In genomic region chr2L:19575626-19576298, dm6 we compare ENCODE assay signal across 1 fruit fly cellular context.
A peak's percentile ranks its signal among the peaks of the same experiment; 100 is the strongest.
TF ChIP-seq lines count a peak whose summit lies in the region.

No protein-coding gene starts in this region.

TF ChIP-seq in whole organism, embryonic, 481 proteins besides CTCF, POLR2A, EP300 and RAD21 (continued from another document and continues in another):
- peak; percentile 100 for TF ChIP-seq sens (GFP tag; lab: Kevin White, UChicago)
- TF ChIP-seq tna (GFP tag; IDR thresholded peaks at IDR 0.05; lab: Robert Waterston, UW; ENCODE audit: partially characterized antibody): no peak
- TF ChIP-seq croc (GFP tag; conservative IDR thresholded peaks at IDR 0.05; lab: Robert Waterston, UW): peak; percentile 92
- peak; percentile 79 for TF ChIP-seq salm (tag; optimal IDR thresholded peaks at IDR 0.05; lab: Kevin White, UChicago)
- peak; percentile 74 for TF ChIP-seq CG7928 (GFP tag; optimal IDR thresholded peaks at IDR 0.05; lab: Kevin White, UChicago)
- peak; percentile 99 for TF ChIP-seq aop (GFP tag; IDR thresholded peaks at IDR 0.05; lab: Robert Waterston, UW)
- no peak for TF ChIP-seq mld (GFP tag; IDR thresholded peaks at IDR 0.05; lab: Robert Waterston, UW; ENCODE audit: partially characterized antibody)
- peak; percentile 97 for TF ChIP-seq Atf-2 (GFP tag; optimal IDR thresholded peaks at IDR 0.05; lab: Kevin White, UChicago)
- peak; percentile 98 for TF ChIP-seq Meics (GFP tag; optimal IDR thresholded peaks at IDR 0.05; lab: Kevin White, UChicago)
- peak; percentile 89 for TF ChIP-seq CG8359 (GFP tag; optimal IDR thresholded peaks at IDR 0.05; lab: Kevin White, UChicago; ENCODE audit: borderline replicate concordance)
- TF ChIP-seq pnt (GFP tag; optimal IDR thresholded peaks at IDR 0.05; lab: Kevin White, UChicago): peak; percentile 96
- TF ChIP-seq dysf (GFP tag; IDR thresholded peaks at IDR 0.05; lab: Robert Waterston, UW): peak; percentile 98
- TF ChIP-seq CG12659 (GFP tag; optimal IDR thresholded peaks at IDR 0.05; lab: Kevin White, UChicago): peak; percentile 97
- peak; percentile 97 for TF ChIP-seq CG8924 (tag; optimal IDR thresholded peaks at IDR 0.05; lab: Kevin White, UChicago)
- peak; percentile 47; the same call in 1 of the 2 replicates for TF ChIP-seq bowl (GFP tag; IDR thresholded peaks at IDR 0.05; lab: Robert Waterston, UW)
- TF ChIP-seq stwl (tag; optimal IDR thresholded peaks at IDR 0.05; lab: Kevin White, UChicago): peak; percentile 16
- TF ChIP-seq BtbVII (GFP tag; optimal IDR thresholded peaks at IDR 0.05; lab: Kevin White, UChicago): peak; percentile 94
- no peak for TF ChIP-seq prd (optimal IDR thresholded peaks at IDR 0.05; lab: Kevin White, UChicago)
- TF ChIP-seq prd (GFP tag; IDR thresholded peaks at IDR 0.05; lab: Robert Waterston, UW): peak; percentile 96
- TF ChIP-seq Dfd (GFP tag; optimal IDR thresholded peaks at IDR 0.05; lab: Kevin White, UChicago): no peak
- peak; percentile 86 for TF ChIP-seq psq (GFP tag; optimal IDR thresholded peaks at IDR 0.05; lab: Kevin White, UChicago)
- TF ChIP-seq Opbp (GFP tag; IDR thresholded peaks at IDR 0.05; lab: Robert Waterston, UW; ENCODE audit: partially characterized antibody): no peak
- TF ChIP-seq trh (GFP tag; optimal IDR thresholded peaks at IDR 0.05; lab: Kevin White, UChicago): peak; percentile 96
- TF ChIP-seq ttk (GFP tag; IDR thresholded peaks at IDR 0.05; lab: Robert Waterston, UW): peak; percentile 85
- TF ChIP-seq pho (GFP tag; optimal IDR thresholded peaks at IDR 0.05; lab: Kevin White, UChicago): peak; percentile 98
- peak; percentile 93 for TF ChIP-seq wor (GFP tag; IDR thresholded peaks at IDR 0.05; lab: Robert Waterston, UW)
- peak; percentile 92 for TF ChIP-seq klu (GFP tag; IDR thresholded peaks at IDR 0.05; lab: Robert Waterston, UW)
- TF ChIP-seq H2.0 (GFP tag; IDR thresholded peaks at IDR 0.05; lab: Robert Waterston, UW): peak; percentile 90
- peak; percentile 44; the same call in 2 of the 3 replicates for TF ChIP-seq Doc3 (GFP tag; IDR thresholded peaks at IDR 0.05; lab: Robert Waterston, UW; ENCODE audit: partially characterized antibody)
- TF ChIP-seq CG33213 (GFP tag; optimal IDR thresholded peaks at IDR 0.05; lab: Kevin White, UChicago): peak; percentile 90
- TF ChIP-seq CG7839 (tag; optimal IDR thresholded peaks at IDR 0.05; lab: Kevin White, UChicago): peak; percentile 98
- TF ChIP-seq unc-4 (GFP tag; IDR thresholded peaks at IDR 0.05; lab: Robert Waterston, UW; ENCODE audit: partially characterized antibody): no peak
- peak; percentile 95 for TF ChIP-seq CG9876 (GFP tag; optimal IDR thresholded peaks at IDR 0.05; lab: Kevin White, UChicago)
- TF ChIP-seq CG10462 (GFP tag; optimal IDR thresholded peaks at IDR 0.05; lab: Kevin White, UChicago): peak; percentile 96
- no peak for TF ChIP-seq br (optimal IDR thresholded peaks at IDR 0.05; lab: Kevin White, UChicago)
- peak; percentile 68 for TF ChIP-seq CG1024 (GFP tag; IDR thresholded peaks at IDR 0.05; lab: Robert Waterston, UW)
- TF ChIP-seq Trl (optimal IDR thresholded peaks at IDR 0.05; lab: Kevin White, UChicago): peak; percentile 84 to 89
- peak; percentile 92 for TF ChIP-seq Trl (GFP tag; optimal IDR thresholded peaks at IDR 0.05; lab: Kevin White, UChicago)
- peak; percentile 87 for TF ChIP-seq oc (tag; optimal IDR thresholded peaks at IDR 0.05; lab: Kevin White, UChicago)
- peak; percentile 97 for TF ChIP-seq CG12391 (tag; optimal IDR thresholded peaks at IDR 0.05; lab: Kevin White, UChicago)
- peak; percentile 97 for TF ChIP-seq Ssrp (tag; optimal IDR thresholded peaks at IDR 0.05; lab: Kevin White, UChicago)
- peak; percentile 93 to 98 for TF ChIP-seq Pdp1 (GFP tag; optimal IDR thresholded peaks at IDR 0.05; lab: Kevin White, UChicago)
- peak; percentile 97 for TF ChIP-seq CG9609 (GFP tag; optimal IDR thresholded peaks at IDR 0.05; lab: Kevin White, UChicago)
- peak; percentile 35 for TF ChIP-seq gfzf (GFP tag; optimal IDR thresholded peaks at IDR 0.05; lab: Kevin White, UChicago)
- peak; percentile 73; the same call in 1 of the 2 replicates for TF ChIP-seq CG11696 (GFP tag; IDR thresholded peaks at IDR 0.05; lab: Robert Waterston, UW)
- TF ChIP-seq kah (GFP tag; optimal IDR thresholded peaks at IDR 0.05; lab: Kevin White, UChicago): peak; percentile 86
- TF ChIP-seq ap (GFP tag; IDR thresholded peaks at IDR 0.05; lab: Robert Waterston, UW): peak; percentile 85
- TF ChIP-seq chn (GFP tag; optimal IDR thresholded peaks at IDR 0.05; lab: Kevin White, UChicago): peak; percentile 98
- TF ChIP-seq nom (GFP tag; optimal IDR thresholded peaks at IDR 0.05; lab: Kevin White, UChicago): peak; percentile 74
- TF ChIP-seq CG3163 (GFP tag; optimal IDR thresholded peaks at IDR 0.05; lab: Kevin White, UChicago): peak; percentile 70
- TF ChIP-seq hkb (optimal IDR thresholded peaks at IDR 0.05; lab: Kevin White, UChicago): peak; percentile 54
- peak; percentile 94 for TF ChIP-seq hkb (GFP tag; IDR thresholded peaks at IDR 0.05; lab: Robert Waterston, UW)
- peak; percentile 91 for TF ChIP-seq CG8290 (GFP tag; optimal IDR thresholded peaks at IDR 0.05; lab: Kevin White, UChicago)
- TF ChIP-seq CG8290 (tag; optimal IDR thresholded peaks at IDR 0.05; lab: Kevin White, UChicago): peak; percentile 89 to 94
- TF ChIP-seq CG1233 (GFP tag; optimal IDR thresholded peaks at IDR 0.05; lab: Kevin White, UChicago): peak; percentile 96
- TF ChIP-seq dm (GFP tag; optimal IDR thresholded peaks at IDR 0.05; lab: Kevin White, UChicago): peak; percentile 87
- TF ChIP-seq Hand (GFP tag; optimal IDR thresholded peaks at IDR 0.05; lab: Kevin White, UChicago): peak; percentile 85
- TF ChIP-seq CG30403 (GFP tag; optimal IDR thresholded peaks at IDR 0.05; lab: Kevin White, UChicago): peak; percentile 99
- peak; percentile 97 for TF ChIP-seq phol (tag; optimal IDR thresholded peaks at IDR 0.05; lab: Kevin White, UChicago)
- no peak for TF ChIP-seq CG16813 (GFP tag; IDR thresholded peaks at IDR 0.05; lab: Robert Waterston, UW; ENCODE audit: partially characterized antibody)
- TF ChIP-seq CG4707 (GFP tag; optimal IDR thresholded peaks at IDR 0.05; lab: Kevin White, UChicago): peak; percentile 99
- TF ChIP-seq Vsx1 (GFP tag; optimal IDR thresholded peaks at IDR 0.05; lab: Kevin White, UChicago): peak; percentile 87
- peak; percentile 84 for TF ChIP-seq Poxn (GFP tag; IDR thresholded peaks at IDR 0.05; lab: Robert Waterston, UW)
- peak; percentile 93 for TF ChIP-seq Usf (GFP tag; optimal IDR thresholded peaks at IDR 0.05; lab: Kevin White, UChicago)
- TF ChIP-seq CG12236 (GFP tag; optimal IDR thresholded peaks at IDR 0.05; lab: Kevin White, UChicago): peak; percentile 90
- peak; percentile 95 for TF ChIP-seq CG16863 (GFP tag; optimal IDR thresholded peaks at IDR 0.05; lab: Kevin White, UChicago)
- peak; percentile 86 for TF ChIP-seq CG17385 (GFP tag; optimal IDR thresholded peaks at IDR 0.05; lab: Kevin White, UChicago)
- TF ChIP-seq CG12744 (GFP tag; optimal IDR thresholded peaks at IDR 0.05; lab: Kevin White, UChicago): peak; percentile 96
- TF ChIP-seq Mes4 (GFP tag; optimal IDR thresholded peaks at IDR 0.05; lab: Kevin White, UChicago): peak; percentile 93
- peak; percentile 98 for TF ChIP-seq gem (tag; optimal IDR thresholded peaks at IDR 0.05; lab: Kevin White, UChicago)
- TF ChIP-seq schlank (tag; optimal IDR thresholded peaks at IDR 0.05; lab: Kevin White, UChicago): peak; percentile 86
- peak; percentile 87 for TF ChIP-seq z (GFP tag; IDR thresholded peaks at IDR 0.05; lab: Robert Waterston, UW)
- no peak for TF ChIP-seq inv (GFP tag; IDR thresholded peaks at IDR 0.05; lab: Robert Waterston, UW; ENCODE audit: partially characterized antibody)
- peak; percentile 89 for TF ChIP-seq her (GFP tag; optimal IDR thresholded peaks at IDR 0.05; lab: Kevin White, UChicago)
- TF ChIP-seq CG11247 (GFP tag; IDR thresholded peaks at IDR 0.05; lab: Robert Waterston, UW): peak; percentile 84
- TF ChIP-seq sqz (GFP tag; optimal IDR thresholded peaks at IDR 0.05; lab: Kevin White, UChicago): peak; percentile 86
- TF ChIP-seq ham (GFP tag; IDR thresholded peaks at IDR 0.05; lab: Robert Waterston, UW): peak; percentile 77
- TF ChIP-seq BEAF-32 (GFP tag; optimal IDR thresholded peaks at IDR 0.05; lab: Kevin White, UChicago): peak; percentile 26
- peak; percentile 91 for TF ChIP-seq zfh1 (GFP tag; IDR thresholded peaks at IDR 0.05; lab: Robert Waterston, UW)
- TF ChIP-seq CG11560 (tag; IDR thresholded peaks at IDR 0.05; lab: Robert Waterston, UW): peak; percentile 90
- peak; percentile 13; the same call in 1 of the 2 replicates for TF ChIP-seq CG13287 (GFP tag; IDR thresholded peaks at IDR 0.05; lab: Robert Waterston, UW; ENCODE audit: partially characterized antibody)
- no peak for TF ChIP-seq sc (optimal IDR thresholded peaks at IDR 0.05; lab: Kevin White, UChicago)
- TF ChIP-seq sc (GFP tag; optimal IDR thresholded peaks at IDR 0.05; lab: Kevin White, UChicago): peak; percentile 91
- TF ChIP-seq bbx (GFP tag; IDR thresholded peaks at IDR 0.05; lab: Robert Waterston, UW; ENCODE audit: partially characterized antibody): peak; percentile 32; the same call in 1 of the 2 replicates
- peak; percentile 96 for TF ChIP-seq Ptx1 (GFP tag; IDR thresholded peaks at IDR 0.05; lab: Robert Waterston, UW)
- TF ChIP-seq MBD-R2 (GFP tag; IDR thresholded peaks at IDR 0.05; lab: Robert Waterston, UW): peak; percentile 66
- no peak for TF ChIP-seq vnd (GFP tag; IDR thresholded peaks at IDR 0.05; lab: Robert Waterston, UW; ENCODE audit: partially characterized antibody)
- peak; percentile 94 for TF ChIP-seq CG7372 (GFP tag; IDR thresholded peaks at IDR 0.05; lab: Robert Waterston, UW)
- TF ChIP-seq Hr78 (GFP tag; optimal IDR thresholded peaks at IDR 0.05; lab: Kevin White, UChicago): peak in 1 of 2 experiments; percentile 55
- peak; percentile 97 for TF ChIP-seq org-1 (GFP tag; optimal IDR thresholded peaks at IDR 0.05; lab: Kevin White, UChicago)
- TF ChIP-seq insv (GFP tag; optimal IDR thresholded peaks at IDR 0.05; lab: Kevin White, UChicago): peak; percentile 67 to 85
- TF ChIP-seq CG11085 (GFP tag; IDR thresholded peaks at IDR 0.05; lab: Robert Waterston, UW): peak; percentile 93
- TF ChIP-seq Abd-B (GFP tag; optimal IDR thresholded peaks at IDR 0.05; lab: Kevin White, UChicago): peak; percentile 97
- peak; percentile 94 for TF ChIP-seq Xrp1 (GFP tag; IDR thresholded peaks at IDR 0.05; lab: Robert Waterston, UW)
- no peak for TF ChIP-seq h (optimal IDR thresholded peaks at IDR 0.05; lab: Kevin White, UChicago)
- TF ChIP-seq CG10979 (tag; optimal IDR thresholded peaks at IDR 0.05; lab: Kevin White, UChicago): peak; percentile 96
- TF ChIP-seq CG15514 (GFP tag; optimal IDR thresholded peaks at IDR 0.05; lab: Kevin White, UChicago): peak; percentile 90
- peak; percentile 97 for TF ChIP-seq CG18476 (GFP tag; optimal IDR thresholded peaks at IDR 0.05; lab: Kevin White, UChicago)
- peak; percentile 83 for TF ChIP-seq wdn (GFP tag; IDR thresholded peaks at IDR 0.05; lab: Robert Waterston, UW)
- TF ChIP-seq slbo (GFP tag; IDR thresholded peaks at IDR 0.05; lab: Robert Waterston, UW): peak; percentile 96
- peak; percentile 99 for TF ChIP-seq Med (GFP tag; lab: Kevin White, UChicago)
- TF ChIP-seq tin (GFP tag; optimal IDR thresholded peaks at IDR 0.05; lab: Kevin White, UChicago): peak; percentile 96
- TF ChIP-seq Sox102F (GFP tag; optimal IDR thresholded peaks at IDR 0.05; lab: Kevin White, UChicago): peak; percentile 97
- TF ChIP-seq dpn (GFP tag; optimal IDR thresholded peaks at IDR 0.05; lab: Kevin White, UChicago): peak; percentile 97 to 98
- peak; percentile 57 for TF ChIP-seq gce (GFP tag; IDR thresholded peaks at IDR 0.05; lab: Robert Waterston, UW)
- peak; percentile 73 for TF ChIP-seq CG10431 (GFP tag; optimal IDR thresholded peaks at IDR 0.05; lab: Kevin White, UChicago)
- TF ChIP-seq PHDP (tag; optimal IDR thresholded peaks at IDR 0.05; lab: Kevin White, UChicago): peak; percentile 95
- TF ChIP-seq Myb (GFP tag; optimal IDR thresholded peaks at IDR 0.05; lab: Kevin White, UChicago): peak; percentile 87
- TF ChIP-seq Dbx (GFP tag; IDR thresholded peaks at IDR 0.05; lab: Robert Waterston, UW): peak; percentile 94
- TF ChIP-seq CG6254 (GFP tag; optimal IDR thresholded peaks at IDR 0.05; lab: Kevin White, UChicago): peak; percentile 81
- TF ChIP-seq CG3995 (GFP tag; optimal IDR thresholded peaks at IDR 0.05; lab: Kevin White, UChicago): peak; percentile 67
- peak; percentile 64 for TF ChIP-seq wek (GFP tag; optimal IDR thresholded peaks at IDR 0.05; lab: Kevin White, UChicago)
- TF ChIP-seq slp2 (GFP tag; optimal IDR thresholded peaks at IDR 0.05; lab: Kevin White, UChicago): peak; percentile 97
- TF ChIP-seq CG8765 (GFP tag; IDR thresholded peaks at IDR 0.05; lab: Robert Waterston, UW): peak; percentile 80
- TF ChIP-seq Eip74EF (GFP tag; optimal IDR thresholded peaks at IDR 0.05; lab: Kevin White, UChicago): peak in 1 of 2 experiments; percentile 97
- peak; percentile 85 for TF ChIP-seq CG17328 (GFP tag; IDR thresholded peaks at IDR 0.05; lab: Robert Waterston, UW)
- peak; percentile 86 for TF ChIP-seq CG6813 (GFP tag; optimal IDR thresholded peaks at IDR 0.05; lab: Kevin White, UChicago)
- no peak; the same call in 1 of the 2 replicates for TF ChIP-seq dati (GFP tag; IDR thresholded peaks at IDR 0.05; lab: Robert Waterston, UW)
- TF ChIP-seq CG10543 (GFP tag; optimal IDR thresholded peaks at IDR 0.05; lab: Kevin White, UChicago): peak; percentile 93
- TF ChIP-seq CG15696 (tag; optimal IDR thresholded peaks at IDR 0.05; lab: Kevin White, UChicago): peak; percentile 87
- TF ChIP-seq Hr51 (GFP tag; optimal IDR thresholded peaks at IDR 0.05; lab: Kevin White, UChicago): peak; percentile 96 to 97
- TF ChIP-seq CG7556 (GFP tag; optimal IDR thresholded peaks at IDR 0.05; lab: Kevin White, UChicago): peak; percentile 98
- peak; percentile 93 for TF ChIP-seq CG12219 (GFP tag; optimal IDR thresholded peaks at IDR 0.05; lab: Kevin White, UChicago)
- no peak for TF ChIP-seq nerfin-2 (GFP tag; IDR thresholded peaks at IDR 0.05; lab: Robert Waterston, UW; ENCODE audit: partially characterized antibody)
- TF ChIP-seq Camta (GFP tag; optimal IDR thresholded peaks at IDR 0.05; lab: Kevin White, UChicago): peak; percentile 98
- TF ChIP-seq gsb (GFP tag; IDR thresholded peaks at IDR 0.05; lab: Robert Waterston, UW): peak; percentile 90
- TF ChIP-seq CG16779 (GFP tag; IDR thresholded peaks at IDR 0.05; lab: Robert Waterston, UW): peak; percentile 68
- TF ChIP-seq CG17186 (GFP tag; optimal IDR thresholded peaks at IDR 0.05; lab: Kevin White, UChicago): peak; percentile 84
- TF ChIP-seq CG7987 (GFP tag; optimal IDR thresholded peaks at IDR 0.05; lab: Kevin White, UChicago): peak; percentile 74
- peak; percentile 91 for TF ChIP-seq nau (GFP tag; optimal IDR thresholded peaks at IDR 0.05; lab: Kevin White, UChicago)
